Worm (Caenorhabditis elegans) whole organism, L3 larva: ENCODE results near the gene F52E4.5.

ENCODE experiments used
- R02D3.7 ChIP-seq: fragments of 150-350 bp; optimal IDR thresholded peaks from 2 replicates; lab custom pipeline; 2014; ENCODE audit warnings: missing biosample characterization, missing genetic modification characterization
- ZK546.5 ChIP-seq: sonication (generic microtip); optimal IDR thresholded peaks from 2 replicates; lab custom pipeline; 2017; ENCODE audit warnings: missing biosample characterization, missing genetic modification characterization
- aly-2 ChIP-seq: fragments of 150-350 bp; optimal IDR thresholded peaks from 2 replicates; lab custom pipeline; 2014; ENCODE audit warnings: missing biosample characterization, missing genetic modification characterization
- ama-1 ChIP-seq: fragments of 150-350 bp; optimal IDR thresholded peaks from 2 replicates; lab custom pipeline; 2018
- ceh-16 ChIP-seq: sonication (generic microtip); optimal IDR thresholded peaks from 2 replicates; lab custom pipeline; 2017; ENCODE audit warnings: missing biosample characterization, missing genetic modification characterization
- ceh-28 ChIP-seq: fragments of 150-350 bp; optimal IDR thresholded peaks from 2 replicates; lab custom pipeline; 2014; ENCODE audit warnings: missing biosample characterization, missing genetic modification reagents, missing genetic modification characterization
- ceh-82 ChIP-seq: fragments of 150-350 bp; optimal IDR thresholded peaks from 2 replicates; lab custom pipeline; 2014; ENCODE audit warnings: missing biosample characterization, missing genetic modification characterization
- ceh-9 ChIP-seq: sonication (generic microtip); optimal IDR thresholded peaks from 2 replicates; lab custom pipeline; 2018; ENCODE audit warnings: missing biosample characterization, missing genetic modification characterization
- daf-12 ChIP-seq: fragments of 150-350 bp; optimal IDR thresholded peaks from 2 replicates; lab custom pipeline; 2014; ENCODE audit warnings: missing biosample characterization, missing genetic modification reagents, missing genetic modification characterization
- egl-27 ChIP-seq: sonication (generic microtip); optimal IDR thresholded peaks from 4 replicates; lab custom pipeline; 2017; ENCODE audit warnings: missing biosample characterization, missing genetic modification reagents, missing genetic modification characterization
- egl-5 ChIP-seq: fragments of 150-350 bp; optimal IDR thresholded peaks from 2 replicates; lab custom pipeline; 2017; ENCODE audit warnings: missing biosample characterization, missing genetic modification reagents, missing genetic modification characterization, inconsistent platforms
- elt-1 ChIP-seq: fragments of 150-350 bp; optimal IDR thresholded peaks from 2 replicates; lab custom pipeline; 2014; ENCODE audit warnings: missing biosample characterization, missing genetic modification characterization
- elt-2 ChIP-seq: sonication (generic microtip); optimal IDR thresholded peaks from 2 replicates; lab custom pipeline; 2016; ENCODE audit warnings: missing genetic modification reagents, mild to moderate bottlenecking, missing genetic modification characterization, missing compliant biosample characterization
- elt-3 ChIP-seq, 3 experiments: fragments of 150-350 bp in 1 of 3; sonication (generic microtip) in 2 of 3; optimal IDR thresholded peaks; 2 replicates in 2 of 3; 4 replicates in 1 of 3; lab custom pipeline; 2014 to 2017; ENCODE audit warnings: missing biosample characterization in 3 of 3, missing genetic modification characterization in 3 of 3
- eor-1 ChIP-seq, 2 experiments: fragments of 150-350 bp; optimal IDR thresholded peaks; 2 replicates each; lab custom pipeline; 2014 to 2018; ENCODE audit warnings: missing biosample characterization in 2 of 2, missing genetic modification characterization in 2 of 2
- fkh-10 ChIP-seq: sonication (generic microtip); optimal IDR thresholded peaks from 2 replicates; lab custom pipeline; 2017; ENCODE audit warnings: missing biosample characterization, missing genetic modification reagents, missing genetic modification characterization
- fkh-2 ChIP-seq: fragments of 150-350 bp; optimal IDR thresholded peaks from 2 replicates; lab custom pipeline; 2014; ENCODE audit warnings: missing biosample characterization, missing genetic modification reagents, missing genetic modification characterization
- fos-1 ChIP-seq: fragments of 150-350 bp; optimal IDR thresholded peaks from 2 replicates; lab custom pipeline; 2014; ENCODE audit warnings: missing biosample characterization, missing genetic modification characterization
- hmg-11 ChIP-seq: sonication (generic microtip); optimal IDR thresholded peaks from 2 replicates; lab custom pipeline; 2016; ENCODE audit warnings: missing genetic modification characterization, missing compliant biosample characterization
- jun-1 ChIP-seq: fragments of 150-350 bp; optimal IDR thresholded peaks from 2 replicates; lab custom pipeline; 2014; ENCODE audit warnings: missing biosample characterization, missing genetic modification reagents, missing genetic modification characterization
- lin-15B ChIP-seq: fragments of 150-350 bp; optimal IDR thresholded peaks from 2 replicates; lab custom pipeline; 2014; ENCODE audit warnings: missing biosample characterization, missing genetic modification characterization
- lin-39 ChIP-seq: fragments of 150-350 bp; optimal IDR thresholded peaks from 2 replicates; lab custom pipeline; 2018; ENCODE audit warnings: missing biosample characterization, missing genetic modification reagents, missing genetic modification characterization
- lsy-12 ChIP-seq: sonication (generic microtip); optimal IDR thresholded peaks from 2 replicates; lab custom pipeline; 2016; ENCODE audit warnings: mild to moderate bottlenecking, missing genetic modification characterization, missing compliant biosample characterization
- mdl-1 ChIP-seq: fragments of 150-350 bp; optimal IDR thresholded peaks from 2 replicates; lab custom pipeline; 2014; ENCODE audit warnings: missing biosample characterization, missing genetic modification characterization
- mml-1 ChIP-seq: fragments of 150-350 bp; sonication (generic microtip); optimal IDR thresholded peaks from 3 replicates; lab custom pipeline; 2014; ENCODE audit warnings: missing biosample characterization, missing genetic modification characterization
- nfya-1 ChIP-seq: sonication (generic microtip); optimal IDR thresholded peaks from 2 replicates; lab custom pipeline; 2017; ENCODE audit warnings: missing genetic modification characterization, mild to moderate bottlenecking, missing compliant biosample characterization, antibody characterized with exemption, moderate library complexity; ENCODE audit not compliant: insufficient read depth
- nhr-11 ChIP-seq: fragments of 150-350 bp; optimal IDR thresholded peaks from 2 replicates; lab custom pipeline; 2014; ENCODE audit warnings: missing biosample characterization, missing genetic modification characterization
- nhr-12 ChIP-seq: fragments of 150-350 bp; optimal IDR thresholded peaks from 2 replicates; lab custom pipeline; 2014; ENCODE audit warnings: missing biosample characterization, missing genetic modification characterization
- nhr-23 ChIP-seq: fragments of 150-350 bp; optimal IDR thresholded peaks from 2 replicates; lab custom pipeline; 2014; ENCODE audit warnings: missing biosample characterization, missing genetic modification reagents, missing genetic modification characterization
- nhr-237 ChIP-seq: fragments of 150-350 bp; optimal IDR thresholded peaks from 2 replicates; lab custom pipeline; 2014; ENCODE audit warnings: missing biosample characterization, missing genetic modification characterization
- nhr-25 ChIP-seq: sonication (generic microtip); optimal IDR thresholded peaks from 2 replicates; lab custom pipeline; 2017; ENCODE audit warnings: missing biosample characterization, missing genetic modification characterization
- nhr-28 ChIP-seq: fragments of 150-350 bp; optimal IDR thresholded peaks from 2 replicates; lab custom pipeline; 2014; ENCODE audit warnings: missing biosample characterization, missing genetic modification characterization
- nhr-43 ChIP-seq: sonication (generic microtip); optimal IDR thresholded peaks from 2 replicates; lab custom pipeline; 2016; ENCODE audit warnings: mild to moderate bottlenecking, missing genetic modification characterization, missing compliant biosample characterization; ENCODE audit not compliant: poor library complexity, severe bottlenecking
- nhr-67 ChIP-seq: fragments of 150-350 bp; optimal IDR thresholded peaks from 2 replicates; lab custom pipeline; 2014; ENCODE audit warnings: missing biosample characterization, missing genetic modification characterization
- nhr-76 ChIP-seq: fragments of 150-350 bp; sonication (generic microtip); optimal IDR thresholded peaks from 5 replicates; lab custom pipeline; 2014; ENCODE audit warnings: missing biosample characterization, missing genetic modification characterization
- nhr-77 ChIP-seq: fragments of 150-350 bp; optimal IDR thresholded peaks from 2 replicates; lab custom pipeline; 2014; ENCODE audit warnings: missing biosample characterization, missing genetic modification characterization
- pha-4 ChIP-seq: fragments of 150-350 bp; optimal IDR thresholded peaks from 2 replicates; lab custom pipeline; 2014; ENCODE audit warnings: missing biosample characterization, missing genetic modification reagents, missing genetic modification characterization
- pqm-1 ChIP-seq: fragments of 150-350 bp; optimal IDR thresholded peaks from 2 replicates; lab custom pipeline; 2017; ENCODE audit warnings: missing biosample characterization, missing genetic modification characterization, inconsistent platforms
- sea-2 ChIP-seq: fragments of 150-350 bp; sonication (generic microtip); optimal IDR thresholded peaks from 4 replicates; lab custom pipeline; 2014; ENCODE audit warnings: missing biosample characterization, missing genetic modification reagents, missing genetic modification characterization
- skn-1 ChIP-seq: fragments of 150-350 bp; optimal IDR thresholded peaks from 2 replicates; lab custom pipeline; 2014; ENCODE audit warnings: missing biosample characterization, missing genetic modification characterization
- snpc-4 ChIP-seq: fragments of 150-350 bp; optimal IDR thresholded peaks from 2 replicates; lab custom pipeline; 2014; ENCODE audit warnings: missing biosample characterization, missing genetic modification characterization
- tbx-2 ChIP-seq: sonication (generic microtip); optimal IDR thresholded peaks from 2 replicates; lab custom pipeline; 2016; ENCODE audit warnings: mild to moderate bottlenecking, missing genetic modification characterization, missing compliant biosample characterization
- unc-39 ChIP-seq: sonication (generic microtip); optimal IDR thresholded peaks from 4 replicates; lab custom pipeline; 2017; ENCODE audit warnings: missing biosample characterization, missing genetic modification characterization
- unc-62 ChIP-seq: fragments of 150-350 bp; sonication (generic microtip); optimal IDR thresholded peaks from 4 replicates; lab custom pipeline; 2014; ENCODE audit warnings: missing biosample characterization, missing genetic modification reagents, missing genetic modification characterization
- zag-1 ChIP-seq: fragments of 150-350 bp; optimal IDR thresholded peaks from 2 replicates; lab custom pipeline; 2014; ENCODE audit warnings: missing biosample characterization, missing genetic modification characterization
- ztf-11 ChIP-seq: fragments of 150-350 bp; optimal IDR thresholded peaks from 2 replicates; lab custom pipeline; 2014; ENCODE audit warnings: missing biosample characterization, missing genetic modification characterization
- ztf-4 ChIP-seq: fragments of 150-350 bp; optimal IDR thresholded peaks from 2 replicates; lab custom pipeline; 2014; ENCODE audit warnings: missing biosample characterization, missing genetic modification characterization

F52E4.5 gene

ce11 chrX:3089894-3090414 lies 2.8 kb upstream of the F52E4.5 start:
- TF ChIP-seq daf-12 (no peak), aly-2 (tag; lab: Kevin White, UChicago) (no peak), ceh-28 (tag; lab: Kevin White, UChicago) (peak; percentile 53), nhr-28 (tag; lab: Kevin White, UChicago) (no peak), fkh-10 (GFP tag; lab: Kevin White, UChicago) (no peak), snpc-4 (tag; lab: Kevin White, UChicago) (no peak), pqm-1 (tag; lab: Kevin White, UChicago) (peak; percentile 75), sea-2 (no peak), nhr-12 (tag; lab: Kevin White, UChicago) (no peak), eor-1 (tag; optimal IDR thresholded peaks at IDR 0.05; lab: Kevin White, UChicago) (no peak), nhr-23 (tag; lab: Kevin White, UChicago) (no peak), elt-1 (tag; lab: Kevin White, UChicago) (no peak), tbx-2 (tag; lab: Kevin White, UChicago) (peak; percentile 24), zag-1 (tag; lab: Kevin White, UChicago) (no peak), elt-3 (tag; optimal IDR thresholded peaks at IDR 0.05; lab: Kevin White, UChicago) (no peak), ceh-9 (tag; lab: Kevin White, UChicago) (no peak), ztf-4 (tag; lab: Kevin White, UChicago) (no peak), ceh-16 (tag; lab: Kevin White, UChicago) (no peak), nhr-43 (tag; lab: Kevin White, UChicago) (peak; percentile 6), mml-1 (tag; lab: Kevin White, UChicago) (peak; percentile 44), nfya-1 (peak; percentile 43), elt-2 (peak; percentile 93), unc-39 (tag; lab: Kevin White, UChicago) (no peak), lsy-12 (tag; lab: Kevin White, UChicago) (no peak), mdl-1 (peak; percentile 19), ZK546.5 (tag; lab: Kevin White, UChicago) (no peak), nhr-76 (tag; lab: Kevin White, UChicago) (no peak), ztf-11 (tag; lab: Kevin White, UChicago) (no peak), nhr-25 (tag; lab: Kevin White, UChicago) (no peak), skn-1 (tag; lab: Kevin White, UChicago) (no peak), pha-4 (peak; percentile 45), egl-5 (no peak), nhr-11 (tag; lab: Kevin White, UChicago) (no peak), fkh-2 (tag; lab: Kevin White, UChicago) (no peak), fos-1 (no peak), R02D3.7 (tag; lab: Kevin White, UChicago) (no peak), nhr-237 (tag; lab: Kevin White, UChicago) (no peak), ceh-82 (tag; lab: Kevin White, UChicago) (no peak), jun-1 (peak; percentile 16), hmg-11 (no peak), egl-27 (tag; lab: Kevin White, UChicago) (no peak), lin-15B (tag; lab: Kevin White, UChicago) (no peak), lin-39 (tag; lab: Kevin White, UChicago) (peak; percentile 93), ama-1 (peak; percentile 55), nhr-77 (tag; lab: Kevin White, UChicago) (no peak), unc-62 (GFP tag; lab: Kevin White, UChicago) (no peak), nhr-67 (no peak)
